Worm (Caenorhabditis elegans): ENCODE data around the gene srh-289.

Gene srh-289

DNA sequence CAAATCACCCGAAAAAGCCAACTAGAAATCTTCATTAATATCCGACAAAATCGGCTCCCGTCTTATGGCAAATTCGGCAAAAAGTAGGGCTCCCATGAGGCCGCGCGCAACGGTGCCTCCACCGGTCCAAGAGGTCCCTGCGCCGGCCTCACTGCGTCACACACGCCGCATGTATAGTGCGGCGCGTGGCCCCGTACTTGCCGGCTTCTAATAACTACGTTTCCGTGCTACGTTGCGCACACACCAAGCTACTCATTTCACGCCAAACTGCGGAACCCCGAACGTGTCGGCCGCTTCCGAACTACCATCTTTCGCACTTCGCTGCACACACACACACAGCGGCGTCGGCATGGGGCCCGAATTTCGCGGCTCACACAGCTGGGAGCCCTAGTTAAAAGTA, 25.8 kb upstream of the srh-289 start:
- no peak for TF ChIP-seq tbx-2 (tag; optimal IDR thresholded peaks at IDR 0.05)
- no peak for TF ChIP-seq nhr-11 (tag; optimal IDR thresholded peaks at IDR 0.05)
- no peak for TF ChIP-seq mml-1 (tag; optimal IDR thresholded peaks at IDR 0.05)
- TF ChIP-seq ceh-9 (tag; optimal IDR thresholded peaks at IDR 0.05), result no peak
- TF ChIP-seq snpc-4 (tag; optimal IDR thresholded peaks at IDR 0.05), result no peak
- no peak for TF ChIP-seq lin-15B (tag; optimal IDR thresholded peaks at IDR 0.05)
- no peak for TF ChIP-seq nhr-43 (tag; optimal IDR thresholded peaks at IDR 0.05; ENCODE audit: poor library complexity, severe bottlenecking)
- no peak for TF ChIP-seq lsy-12 (tag; optimal IDR thresholded peaks at IDR 0.05)
- no peak for TF ChIP-seq ZK546.5 (tag; optimal IDR thresholded peaks at IDR 0.05)

DNA sequence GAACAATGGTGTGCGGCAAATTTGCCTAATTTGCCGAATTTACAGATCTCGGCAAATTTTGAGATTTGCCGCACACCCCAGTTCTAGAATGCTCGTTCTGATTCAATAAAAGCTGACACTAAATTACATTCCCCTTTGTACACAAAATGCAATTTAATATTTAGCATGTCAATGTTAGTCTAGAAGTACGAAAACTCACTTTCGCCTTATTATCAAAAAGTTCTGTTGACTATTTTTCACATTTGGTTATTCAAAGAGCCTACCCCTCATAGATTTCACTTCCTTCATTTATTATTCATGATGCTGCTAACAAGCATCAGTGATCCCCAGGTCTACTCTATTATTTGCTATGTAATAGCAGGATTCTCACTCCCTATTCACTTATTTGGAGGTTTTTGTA, 24.7 kb upstream of the srh-289 start, which contains the start of gene srh-298:
Gene srh-298 (plus strand): TSS at position 301 of the 400 bp plus-strand sequence.
- TF ChIP-seq elt-3 (tag; optimal IDR thresholded peaks at IDR 0.05) (no peak), nhr-12 (tag; optimal IDR thresholded peaks at IDR 0.05) (no peak), nhr-237 (tag; optimal IDR thresholded peaks at IDR 0.05) (no peak), ceh-16 (tag; optimal IDR thresholded peaks at IDR 0.05) (no peak), ceh-9 (tag; optimal IDR thresholded peaks at IDR 0.05) (no peak), eor-1 (tag; optimal IDR thresholded peaks at IDR 0.05) (no peak), ceh-82 (tag; optimal IDR thresholded peaks at IDR 0.05) (no peak), nhr-11 (tag; optimal IDR thresholded peaks at IDR 0.05) (no peak), tbx-2 (tag; optimal IDR thresholded peaks at IDR 0.05) (no peak), hmg-11 (tag; optimal IDR thresholded peaks at IDR 0.05) (no peak), egl-27 (tag; optimal IDR thresholded peaks at IDR 0.05) (no peak), pha-4 (tag; optimal IDR thresholded peaks at IDR 0.05) (no peak), jun-1 (tag; optimal IDR thresholded peaks at IDR 0.05) (no peak), lsy-12 (tag; optimal IDR thresholded peaks at IDR 0.05) (no peak), fos-1 (tag; optimal IDR thresholded peaks at IDR 0.05) (no peak), nhr-76 (tag; optimal IDR thresholded peaks at IDR 0.05) (no peak), ztf-11 (tag; optimal IDR thresholded peaks at IDR 0.05) (no peak), nhr-23 (tag; optimal IDR thresholded peaks at IDR 0.05) (no peak)

DNA sequence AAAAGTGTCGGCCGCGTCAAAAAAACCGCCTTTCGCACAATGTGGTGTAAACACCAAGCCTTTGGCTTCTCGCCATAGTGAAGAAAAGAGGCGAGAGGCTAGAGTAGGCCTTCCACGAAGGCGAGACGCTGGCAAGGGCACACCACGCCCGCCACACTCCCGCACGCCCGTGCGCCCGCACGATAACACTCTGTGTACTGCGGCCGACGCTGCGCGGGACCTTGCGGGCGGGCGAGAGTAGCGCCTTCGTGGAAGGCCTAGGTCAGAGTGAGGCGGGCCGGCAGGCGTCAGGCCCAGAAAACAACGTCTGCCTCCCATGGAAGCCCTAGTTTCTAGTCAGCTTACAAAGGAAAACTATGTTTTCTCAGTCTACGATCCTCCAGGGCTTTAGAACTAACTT, 18.2 kb upstream of the srh-289 start:
- TF ChIP-seq ztf-4 (tag; optimal IDR thresholded peaks at IDR 0.05) (no peak), ztf-11 (tag; optimal IDR thresholded peaks at IDR 0.05) (no peak)

ce11 chrV:17810053-17810452, 16.2 kb upstream of the srh-289 start, which contains the start of gene srh-296:
Gene srh-296, plus strand, starts transcription at chrV:17810353.
- no peak for TF ChIP-seq nhr-237 (tag; optimal IDR thresholded peaks at IDR 0.05)
- TF ChIP-seq mdl-1 (tag; optimal IDR thresholded peaks at IDR 0.05), result no peak
- no peak for TF ChIP-seq nhr-11 (tag; optimal IDR thresholded peaks at IDR 0.05)
- TF ChIP-seq ceh-9 (tag; optimal IDR thresholded peaks at IDR 0.05), result no peak
- TF ChIP-seq aly-2 (tag; optimal IDR thresholded peaks at IDR 0.05), result no peak
- TF ChIP-seq pha-4 (tag; optimal IDR thresholded peaks at IDR 0.05), result no peak
- TF ChIP-seq elt-1 (tag; optimal IDR thresholded peaks at IDR 0.05), result no peak
- no peak for TF ChIP-seq daf-12 (tag; optimal IDR thresholded peaks at IDR 0.05)
- TF ChIP-seq nhr-67 (tag; optimal IDR thresholded peaks at IDR 0.05), result no peak
- TF ChIP-seq eor-1 (tag; optimal IDR thresholded peaks at IDR 0.05), result no peak
- no peak for TF ChIP-seq nfya-1 (tag; optimal IDR thresholded peaks at IDR 0.05; ENCODE audit: insufficient read depth)
- no peak for TF ChIP-seq nhr-23 (tag; optimal IDR thresholded peaks at IDR 0.05)
- no peak for TF ChIP-seq lsy-12 (tag; optimal IDR thresholded peaks at IDR 0.05)
- TF ChIP-seq pqm-1 (tag; optimal IDR thresholded peaks at IDR 0.05), result no peak
- no peak for TF ChIP-seq nhr-12 (tag; optimal IDR thresholded peaks at IDR 0.05)
- TF ChIP-seq elt-2 (tag; optimal IDR thresholded peaks at IDR 0.05), result no peak
- no peak for TF ChIP-seq ceh-16 (tag; optimal IDR thresholded peaks at IDR 0.05)
- no peak for TF ChIP-seq hmg-11 (tag; optimal IDR thresholded peaks at IDR 0.05)

DNA sequence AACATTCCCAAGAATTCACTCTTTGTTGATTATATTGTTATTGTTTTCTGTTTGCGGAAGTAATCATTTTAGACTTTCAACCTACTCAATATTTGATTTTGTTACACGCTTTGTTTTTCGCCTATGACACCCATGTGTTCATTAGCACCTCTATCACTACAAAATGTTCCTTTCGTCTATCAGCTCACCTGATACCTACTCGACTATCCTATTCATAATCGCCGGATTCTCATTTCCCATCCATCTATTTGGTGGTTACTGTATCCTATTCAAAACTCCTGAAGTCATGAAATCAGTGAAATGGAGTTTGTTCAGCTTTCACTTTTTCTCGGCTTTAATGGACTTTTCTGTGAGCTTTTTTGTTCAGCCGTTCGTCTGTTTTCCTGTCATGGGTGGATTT, 11.4 kb upstream of the srh-289 start, which contains the start of gene srh-291:
Gene srh-291 (plus strand): TSS at position 301 of the 400 bp plus-strand sequence.
- TF ChIP-seq ztf-11 (tag; optimal IDR thresholded peaks at IDR 0.05) (no peak), ceh-9 (tag; optimal IDR thresholded peaks at IDR 0.05) (no peak), nhr-28 (tag; optimal IDR thresholded peaks at IDR 0.05) (no peak), snpc-4 (tag; optimal IDR thresholded peaks at IDR 0.05) (no peak), mdl-1 (tag; optimal IDR thresholded peaks at IDR 0.05) (no peak), fkh-10 (GFP tag; optimal IDR thresholded peaks at IDR 0.05) (no peak), elt-2 (tag; optimal IDR thresholded peaks at IDR 0.05) (no peak), nhr-77 (tag; optimal IDR thresholded peaks at IDR 0.05) (no peak), elt-1 (tag; optimal IDR thresholded peaks at IDR 0.05) (no peak), lin-15B (tag; optimal IDR thresholded peaks at IDR 0.05) (no peak), mml-1 (tag; optimal IDR thresholded peaks at IDR 0.05) (no peak), fos-1 (tag; optimal IDR thresholded peaks at IDR 0.05) (no peak), nhr-67 (tag; optimal IDR thresholded peaks at IDR 0.05) (no peak), nhr-25 (tag; optimal IDR thresholded peaks at IDR 0.05) (no peak), nhr-23 (tag; optimal IDR thresholded peaks at IDR 0.05) (no peak), unc-62 (GFP tag; optimal IDR thresholded peaks at IDR 0.05) (no peak), ceh-16 (tag; optimal IDR thresholded peaks at IDR 0.05) (no peak), skn-1 (tag; optimal IDR thresholded peaks at IDR 0.05) (no peak), egl-27 (tag; optimal IDR thresholded peaks at IDR 0.05) (no peak)

All from whole organism, L3 larva.